Worm (Caenorhabditis elegans): Measurements from ENCODE around the gene dach-1.

DNA sequence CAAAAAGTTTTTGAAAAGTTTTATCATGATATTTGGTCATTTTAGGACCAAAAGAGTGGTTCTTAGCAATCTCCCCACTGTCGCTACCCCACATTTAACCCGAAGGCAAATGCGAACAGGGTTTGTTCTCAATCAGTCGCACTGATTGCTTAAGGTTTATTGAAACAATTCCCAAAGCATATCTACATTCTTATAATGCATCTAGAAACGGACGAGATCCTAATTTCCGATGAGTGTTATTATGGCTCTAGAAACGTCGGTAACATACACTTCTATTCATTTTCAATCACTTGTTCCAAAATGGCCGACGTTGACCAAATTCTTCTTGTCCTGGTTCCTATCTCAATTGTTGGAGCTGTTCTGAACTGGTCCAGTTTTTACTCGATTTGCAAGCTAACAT is 28.2 kb upstream of the dach-1 start, which contains the start of gene srx-65:
- TF ChIP-seq Y53G8AR.9 (GFP tag; conservative IDR thresholded peaks at IDR 0.05) = no peak
- no peak for TF ChIP-seq madf-10 (tag; optimal IDR thresholded peaks at IDR 0.05)
- no peak for TF ChIP-seq nhr-27 (tag; optimal IDR thresholded peaks at IDR 0.05)
